Fruit fly (Drosophila melanogaster) whole organism, embryonic: ENCODE results near the gene CG34238.

ENCODE experiments used
- Atf6 ChIP-seq: fragments of 200-800 bp; sonication (Bioruptor generic); IDR thresholded peaks from 2 replicates; pipeline ENCODE4 v1.3.6; 2022; ENCODE audit warnings: missing biosample characterization, missing genetic modification characterization
- B-H1 ChIP-seq: fragments of 200-800 bp; sonication (Bioruptor generic); IDR thresholded peaks from 3 replicates; pipeline ENCODE4 v1.3.6; 2022; ENCODE audit warnings: missing biosample characterization, missing genetic modification characterization
- CG10147 ChIP-seq: fragments of 200-800 bp; sonication (Bioruptor generic); optimal IDR thresholded peaks from 2 replicates; lab custom pipeline; 2019; ENCODE audit warnings: missing biosample characterization, mild to moderate bottlenecking, missing genetic modification characterization, moderate library complexity
- CG10979 ChIP-seq: fragments of 200-800 bp; sonication (Bioruptor generic); optimal IDR thresholded peaks from 2 replicates; lab custom pipeline; 2018; ENCODE audit warnings: missing biosample characterization, mild to moderate bottlenecking, missing genetic modification characterization, moderate library complexity
- CG11398 ChIP-seq: fragments of 200-800 bp; sonication (Bioruptor generic); optimal IDR thresholded peaks from 2 replicates; lab custom pipeline; 2016; ENCODE audit warnings: missing biosample characterization, missing genetic modification characterization
- CG11696 ChIP-seq: fragments of 200-800 bp; sonication (Bioruptor generic); IDR thresholded peaks from 2 replicates; pipeline ENCODE4 v1.3.6; 2022; ENCODE audit warnings: missing biosample characterization, missing genetic modification characterization
- CG12071 ChIP-seq: fragments of 200-800 bp; sonication (Bioruptor generic); optimal IDR thresholded peaks from 3 replicates; lab custom pipeline; 2018; ENCODE audit warnings: missing biosample characterization, mild to moderate bottlenecking, missing genetic modification characterization
- CG13424 ChIP-seq: fragments of 200-800 bp; sonication (Bioruptor generic); optimal IDR thresholded peaks from 2 replicates; lab custom pipeline; 2019; ENCODE audit warnings: missing biosample characterization, mild to moderate bottlenecking, missing genetic modification characterization, moderate library complexity
- CG13894 ChIP-seq: fragments of 200-800 bp; sonication (Bioruptor generic); optimal IDR thresholded peaks from 3 replicates; lab custom pipeline; 2018; ENCODE audit warnings: missing biosample characterization, mild to moderate bottlenecking, missing genetic modification characterization, moderate library complexity
- CG14014 ChIP-seq: fragments of 200-800 bp; sonication (Bioruptor generic); IDR thresholded peaks from 2 replicates; pipeline ENCODE4 v1.3.6; 2022; ENCODE audit warnings: missing biosample characterization, missing genetic modification characterization
- CG14441 ChIP-seq: fragments of 200-800 bp; sonication (Bioruptor generic); IDR thresholded peaks from 2 replicates; pipeline ENCODE4 v1.3.6; 2022; ENCODE audit warnings: missing biosample characterization, missing genetic modification characterization
- CG15073 ChIP-seq: fragments of 200-800 bp; sonication (Bioruptor generic); optimal IDR thresholded peaks from 2 replicates; lab custom pipeline; 2016; ENCODE audit warnings: missing biosample characterization, missing genetic modification characterization
- CG16779 ChIP-seq: fragments of 200-800 bp; sonication (Bioruptor generic); IDR thresholded peaks from 2 replicates; pipeline ENCODE4 v1.3.6; 2022; ENCODE audit warnings: missing biosample characterization, missing genetic modification characterization
- CG32532 ChIP-seq: fragments of 200-800 bp; sonication (Bioruptor generic); IDR thresholded peaks from 2 replicates; pipeline ENCODE4 v1.3.6; 2022; ENCODE audit warnings: missing biosample characterization, missing genetic modification characterization
- CG3995 ChIP-seq: fragments of 200-800 bp; sonication (Bioruptor generic); optimal IDR thresholded peaks from 3 replicates; lab custom pipeline; 2016; ENCODE audit warnings: missing biosample characterization, missing genetic modification characterization
- CG8924 ChIP-seq: fragments of 200-800 bp; optimal IDR thresholded peaks from 3 replicates; lab custom pipeline; 2019; ENCODE audit warnings: missing biosample characterization, mild to moderate bottlenecking, missing genetic modification characterization, moderate library complexity
- CG9817 ChIP-seq: fragments of 200-800 bp; sonication (Bioruptor generic); optimal IDR thresholded peaks from 2 replicates; lab custom pipeline; 2018; ENCODE audit warnings: missing biosample characterization, mild to moderate bottlenecking, missing genetic modification characterization, moderate library complexity
- D ChIP-seq, 2 experiments: fragments of 200-800 bp in 1 of 2; fragments of >200 bp in 1 of 2; sonication (Bioruptor generic) in 1 of 2; optimal IDR thresholded peaks; 2 replicates in 1 of 2; 3 replicates in 1 of 2; lab custom pipeline; 2017; ENCODE audit warnings: mild to moderate bottlenecking in 1 of 2, missing biosample characterization in 1 of 2, missing genetic modification characterization in 1 of 2, missing genetic modification reagents in 1 of 2
- Fer3 ChIP-seq: fragments of 200-800 bp; sonication (Bioruptor generic); optimal IDR thresholded peaks from 2 replicates; lab custom pipeline; 2018; ENCODE audit warnings: missing biosample characterization, mild to moderate bottlenecking, missing genetic modification characterization, moderate library complexity
- Hey ChIP-seq: fragments of 200-800 bp; sonication (Bioruptor generic); optimal IDR thresholded peaks from 3 replicates; lab custom pipeline; 2018; ENCODE audit warnings: missing biosample characterization, mild to moderate bottlenecking, missing genetic modification characterization
- Hmr ChIP-seq: fragments of 200-800 bp; sonication (Bioruptor generic); optimal IDR thresholded peaks from 3 replicates; lab custom pipeline; 2017; ENCODE audit warnings: mild to moderate bottlenecking, missing biosample characterization, missing genetic modification reagents, missing genetic modification characterization
- Hmx ChIP-seq: fragments of 200-800 bp; sonication (Bioruptor generic); optimal IDR thresholded peaks from 2 replicates; lab custom pipeline; 2016; ENCODE audit warnings: missing biosample characterization, missing genetic modification characterization
- Hr3 ChIP-seq: fragments of 200-800 bp; sonication (Bioruptor generic); optimal IDR thresholded peaks from 3 replicates; lab custom pipeline; 2016; ENCODE audit warnings: missing biosample characterization, missing genetic modification characterization
- Nf-YB ChIP-seq: fragments of 200-800 bp; sonication (Bioruptor generic); optimal IDR thresholded peaks from 3 replicates; lab custom pipeline; 2019; ENCODE audit warnings: missing biosample characterization, mild to moderate bottlenecking, missing genetic modification characterization, moderate library complexity
- NfI ChIP-seq: fragments of 200-800 bp; sonication (Bioruptor generic); optimal IDR thresholded peaks from 3 replicates; lab custom pipeline; 2018; ENCODE audit warnings: missing biosample characterization, mild to moderate bottlenecking, missing genetic modification characterization, moderate library complexity
- Opbp ChIP-seq: fragments of 200-800 bp; sonication (Bioruptor generic); IDR thresholded peaks from 3 replicates; pipeline ENCODE4 v1.3.6; 2022; ENCODE audit warnings: missing biosample characterization, missing genetic modification characterization; ENCODE audit not compliant: partially characterized antibody
- Rfx ChIP-seq: fragments of 200-800 bp; sonication (Bioruptor generic); IDR thresholded peaks from 2 replicates; pipeline ENCODE4 v1.3.6; 2022; ENCODE audit warnings: missing biosample characterization, missing genetic modification characterization
- ac ChIP-seq: fragments of 200-800 bp; sonication (Bioruptor generic); optimal IDR thresholded peaks from 3 replicates; lab custom pipeline; 2017; ENCODE audit warnings: missing biosample characterization, mild to moderate bottlenecking, missing genetic modification characterization
- corto ChIP-seq: fragments of 200-800 bp; sonication (Bioruptor generic); optimal IDR thresholded peaks from 2 replicates; lab custom pipeline; 2016; ENCODE audit warnings: missing biosample characterization, mild to moderate bottlenecking, missing genetic modification characterization, moderate library complexity
- crc ChIP-seq: fragments of 200-800 bp; sonication (Bioruptor generic); optimal IDR thresholded peaks from 2 replicates; lab custom pipeline; 2016; ENCODE audit warnings: missing biosample characterization, missing genetic modification characterization
- da ChIP-seq: fragments of 200-800 bp; sonication (Bioruptor generic); optimal IDR thresholded peaks from 2 replicates; lab custom pipeline; 2016; ENCODE audit warnings: missing biosample characterization, missing genetic modification characterization
- dan ChIP-seq: fragments of 200-800 bp; sonication (Bioruptor generic); IDR thresholded peaks from 2 replicates; pipeline ENCODE4 v1.3.6; 2022; ENCODE audit warnings: missing biosample characterization, missing genetic modification characterization
- dati ChIP-seq: fragments of 200-800 bp; sonication (Bioruptor generic); IDR thresholded peaks from 2 replicates; pipeline ENCODE4 v1.3.6; 2022; ENCODE audit warnings: missing biosample characterization, missing genetic modification characterization
- eve ChIP-seq, 2 experiments: fragments of >200 bp; optimal IDR thresholded peaks; 2 replicates each; lab custom pipeline; 2017; ENCODE audit warnings: missing biosample characterization in 2 of 2, missing genetic modification characterization in 2 of 2
- grau ChIP-seq: fragments of 200-800 bp; optimal IDR thresholded peaks from 3 replicates; lab custom pipeline; 2019; ENCODE audit warnings: missing biosample characterization, mild to moderate bottlenecking, missing genetic modification characterization, moderate library complexity
- gt ChIP-seq: fragments of 200-800 bp; sonication (Bioruptor generic); IDR thresholded peaks from 2 replicates; pipeline ENCODE4 v1.3.6; 2022; ENCODE audit warnings: missing biosample characterization, missing genetic modification characterization
- h ChIP-seq: fragments of >200 bp; optimal IDR thresholded peaks from 2 replicates; lab custom pipeline; 2017
- her ChIP-seq: fragments of 200-800 bp; sonication (Bioruptor generic); optimal IDR thresholded peaks from 2 replicates; lab custom pipeline; 2016; ENCODE audit warnings: missing biosample characterization, missing genetic modification characterization
- klu ChIP-seq: fragments of 200-800 bp; sonication (Bioruptor generic); IDR thresholded peaks from 2 replicates; pipeline ENCODE4 v1.3.6; 2022; ENCODE audit warnings: missing biosample characterization, missing genetic modification characterization
- nau ChIP-seq: fragments of 200-800 bp; sonication (Bioruptor generic); optimal IDR thresholded peaks from 3 replicates; lab custom pipeline; 2017; ENCODE audit warnings: missing biosample characterization, mild to moderate bottlenecking, missing genetic modification characterization, missing genetic modification reagents
- p53 ChIP-seq: fragments of 200-800 bp; sonication (Bioruptor generic); optimal IDR thresholded peaks from 2 replicates; lab custom pipeline; 2016; ENCODE audit warnings: missing biosample characterization, missing genetic modification characterization
- pan ChIP-seq, 4 experiments: fragments of >200 bp in 3 of 4; fragments of 200-800 bp in 1 of 4; sonication (Bioruptor generic) in 1 of 4; optimal IDR thresholded peaks in 3 of 4; IDR thresholded peaks in 1 of 4; 2 replicates each; pipeline versions ENCODE4 v1.3.6 to Lab custom; 2017 to 2022; ENCODE audit warnings: missing biosample characterization in 2 of 4, missing genetic modification characterization in 2 of 4, mixed read lengths in 1 of 4
- phol ChIP-seq: fragments of 200-800 bp; sonication (Bioruptor generic); optimal IDR thresholded peaks from 3 replicates; lab custom pipeline; 2018; ENCODE audit warnings: missing biosample characterization, mild to moderate bottlenecking, missing genetic modification characterization, moderate library complexity
- ro ChIP-seq: fragments of 200-800 bp; sonication (Bioruptor generic); IDR thresholded peaks from 2 replicates; pipeline ENCODE4 v1.3.6; 2022; ENCODE audit warnings: missing biosample characterization, missing genetic modification characterization
- row ChIP-seq: fragments of 200-800 bp; sonication (Bioruptor generic); IDR thresholded peaks from 3 replicates; pipeline ENCODE4 v1.3.6; 2022; ENCODE audit warnings: missing biosample characterization, missing genetic modification characterization
- scrt ChIP-seq: fragments of 200-800 bp; sonication (Bioruptor generic); optimal IDR thresholded peaks from 2 replicates; lab custom pipeline; 2018; ENCODE audit warnings: missing biosample characterization, mild to moderate bottlenecking, missing genetic modification characterization, moderate library complexity
- sens ChIP-seq: fragments of 200-800 bp; sonication (Bioruptor generic); peaks from one replicate; lab custom pipeline; 2016; ENCODE audit warnings: missing biosample characterization, missing genetic modification characterization
- shn ChIP-seq: fragments of 200-800 bp; sonication (Bioruptor generic); optimal IDR thresholded peaks from 3 replicates; lab custom pipeline; 2016; ENCODE audit warnings: missing biosample characterization, missing genetic modification characterization
- tap ChIP-seq: fragments of 200-800 bp; optimal IDR thresholded peaks from 3 replicates; lab custom pipeline; 2019; ENCODE audit warnings: missing biosample characterization, mild to moderate bottlenecking, missing genetic modification characterization, moderate library complexity
- tll ChIP-seq, 2 experiments: fragments of 200-800 bp in 1 of 2; fragments of >200 bp in 1 of 2; sonication (Bioruptor generic) in 1 of 2; optimal IDR thresholded peaks; 2 replicates each; lab custom pipeline; 2017 to 2019; ENCODE audit warnings: missing biosample characterization in 2 of 2, missing genetic modification characterization in 2 of 2, mild to moderate bottlenecking in 1 of 2, moderate library complexity in 1 of 2
- unpg ChIP-seq: fragments of 200-800 bp; sonication (Bioruptor generic); optimal IDR thresholded peaks from 3 replicates; lab custom pipeline; 2018; ENCODE audit warnings: missing biosample characterization, mild to moderate bottlenecking, missing genetic modification characterization, moderate library complexity

Gene CG34238

dm6 chr3L:10630885-10631359 is 4.6 kb downstream of the CG34238 start, which contains the start of the genes CG42535, CG34001 and hay (continued):
- TF ChIP-seq CG9817 (tag; lab: Kevin White, UChicago) (no peak), row (GFP tag; lab: Robert Waterston, UW) (no peak), Hmx (GFP tag; lab: Kevin White, UChicago) (no peak), corto (GFP tag; lab: Kevin White, UChicago) (no peak), Opbp (GFP tag; lab: Robert Waterston, UW) (no peak), da (no peak), Nf-YB (no peak), CG13894 (no peak), sens (peak; percentile 87), CG14014 (no peak), dati (no peak), CG10147 (GFP tag; lab: Kevin White, UChicago) (no peak), NfI (GFP tag; lab: Kevin White, UChicago) (no peak), CG10979 (tag; lab: Kevin White, UChicago) (no peak), h (lab: Kevin White, UChicago) (no peak), p53 (GFP tag; lab: Kevin White, UChicago) (no peak), CG32532 (GFP tag; lab: Robert Waterston, UW) (no peak), Fer3 (tag; lab: Kevin White, UChicago) (no peak), gt (GFP tag; lab: Robert Waterston, UW) (no peak), CG8924 (tag; lab: Kevin White, UChicago) (no peak), CG15073 (no peak), grau (tag; lab: Kevin White, UChicago) (no peak), CG3995 (GFP tag; lab: Kevin White, UChicago) (no peak), CG16779 (no peak), Rfx (GFP tag; lab: Robert Waterston, UW) (no peak), CG11696 (GFP tag; lab: Robert Waterston, UW) (no peak), phol (peak; percentile 43), CG14441 (GFP tag; lab: Robert Waterston, UW) (no peak), CG13424 (no peak), Hey (tag; lab: Kevin White, UChicago) (no peak), ac (GFP tag; lab: Kevin White, UChicago) (no peak), shn (GFP tag; lab: Kevin White, UChicago) (no peak), Hmr (GFP tag; lab: Kevin White, UChicago) (peak; percentile 6), crc (GFP tag; lab: Kevin White, UChicago) (no peak), unpg (GFP tag; lab: Kevin White, UChicago) (no peak), Atf6 (GFP tag; lab: Robert Waterston, UW) (no peak), D (optimal IDR thresholded peaks at IDR 0.05; lab: Kevin White, UChicago) (peak; percentile 29), D (GFP tag; optimal IDR thresholded peaks at IDR 0.05; lab: Kevin White, UChicago) (no peak), tap (tag; lab: Kevin White, UChicago) (no peak), her (no peak), nau (GFP tag; lab: Kevin White, UChicago) (no peak), dan (no peak), eve (GFP tag; optimal IDR thresholded peaks at IDR 0.05; lab: Kevin White, UChicago) (no peak), pan (optimal IDR thresholded peaks at IDR 0.05; lab: Kevin White, UChicago) (no peak), pan (GFP tag; optimal IDR thresholded peaks at IDR 0.05 in 1 of 2, IDR thresholded peaks at IDR 0.05 in 1 of 2) (no peak), tll (GFP tag; optimal IDR thresholded peaks at IDR 0.05; lab: Kevin White, UChicago) (peak in 1 of 2 experiments; percentile 6), ro (GFP tag; lab: Robert Waterston, UW) (no peak), klu (no peak), B-H1 (GFP tag; lab: Robert Waterston, UW) (no peak), CG12071 (GFP tag; lab: Kevin White, UChicago) (no peak), Hr3 (GFP tag; lab: Kevin White, UChicago) (no peak), scrt (GFP tag; lab: Kevin White, UChicago) (no peak), CG11398 (GFP tag; lab: Kevin White, UChicago) (no peak)
